Worm (Caenorhabditis elegans) whole organism, dauer: ENCODE measurements around the gene C05E11.7.

ENCODE experiments used
- unc-62 ChIP-seq: sonication (generic microtip); optimal IDR thresholded peaks from 2 replicates; lab custom pipeline; 2017; ENCODE audit warnings: missing biosample characterization, missing genetic modification reagents, missing genetic modification characterization

C05E11.7 gene

DNA sequence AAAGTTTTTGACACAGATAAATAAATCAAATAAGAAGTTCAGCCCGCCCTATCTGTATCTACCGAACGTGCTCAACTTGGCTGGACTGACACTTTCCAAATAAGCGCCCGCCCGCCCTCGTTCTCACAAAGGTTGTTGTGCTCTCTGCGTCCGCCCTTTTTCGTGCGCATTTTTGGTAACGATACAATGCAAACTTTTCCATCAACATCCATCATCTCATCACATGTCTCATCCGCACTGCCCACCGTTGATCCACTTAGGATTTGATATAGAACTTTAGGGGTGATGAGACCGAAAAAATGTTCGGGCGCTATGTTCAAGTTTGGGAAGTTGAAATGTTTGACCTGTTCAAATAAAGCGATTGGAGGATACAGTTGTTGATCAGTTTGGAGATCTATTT, at the start of gene C05E11.7:
C05E11.7 (minus strand) TSS at position 101 of the 400 bp plus-strand sequence.
- TF ChIP-seq unc-62: no peak

DNA sequence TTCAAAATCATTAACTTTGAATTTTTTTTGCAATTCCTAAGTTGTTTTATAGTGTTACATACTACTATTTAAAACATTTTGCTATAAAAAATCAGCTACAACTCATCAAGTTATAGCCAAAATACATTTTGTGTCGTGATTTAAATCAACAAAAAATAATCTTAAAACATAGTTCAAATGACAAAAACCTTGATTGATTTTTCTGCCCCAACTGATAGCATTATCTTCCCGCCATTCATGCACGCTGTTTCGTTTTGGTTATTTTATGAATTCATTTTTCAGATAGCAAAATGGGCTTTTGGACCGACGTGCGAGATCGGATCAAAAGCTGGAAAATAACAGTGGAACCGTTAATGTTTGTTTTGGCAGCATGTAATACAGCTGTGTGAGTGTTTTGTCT, 46.6 kb upstream of the C05E11.7 start, which contains the start of gene slcr-46.1:
slcr-46.1 (plus strand) TSS at position 274 of the 400 bp plus-strand sequence.
- no peak for TF ChIP-seq unc-62

DNA sequence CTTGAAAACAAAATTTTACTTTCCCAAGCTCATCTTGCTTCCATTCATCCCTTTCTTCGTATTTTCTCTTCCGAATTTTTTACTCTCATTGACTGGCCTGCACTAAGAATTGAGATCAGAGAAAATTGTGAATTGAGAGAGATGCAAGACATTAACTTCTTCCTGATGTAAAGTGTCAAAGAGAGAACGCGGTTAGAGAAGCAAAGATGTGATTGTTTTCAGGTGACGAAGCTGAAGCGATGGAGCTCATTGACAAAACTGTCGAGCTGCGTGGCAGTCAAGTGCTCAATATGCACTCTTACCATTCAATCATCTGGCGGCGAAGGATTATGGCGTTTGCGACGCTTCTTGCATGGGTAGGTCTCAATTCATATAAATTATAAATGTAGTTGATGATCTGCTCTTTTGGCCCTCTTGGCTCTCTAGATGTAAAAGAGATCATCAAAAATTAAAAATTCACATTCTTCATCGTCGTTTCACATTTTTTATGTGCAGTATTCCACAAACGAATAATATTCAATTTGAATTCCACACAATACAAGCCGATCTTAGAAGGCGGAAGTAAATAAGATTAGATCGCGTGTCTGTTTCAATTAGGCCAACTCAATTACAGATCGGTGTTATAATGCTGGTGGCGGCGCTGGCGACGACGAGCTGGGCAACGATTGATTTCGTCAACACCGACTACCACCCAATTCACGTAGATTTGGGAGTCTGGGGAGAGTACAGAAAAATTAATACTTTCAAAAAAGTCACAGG, 43.5 kb upstream of the C05E11.7 start:
- TF ChIP-seq unc-62: no peak

DNA sequence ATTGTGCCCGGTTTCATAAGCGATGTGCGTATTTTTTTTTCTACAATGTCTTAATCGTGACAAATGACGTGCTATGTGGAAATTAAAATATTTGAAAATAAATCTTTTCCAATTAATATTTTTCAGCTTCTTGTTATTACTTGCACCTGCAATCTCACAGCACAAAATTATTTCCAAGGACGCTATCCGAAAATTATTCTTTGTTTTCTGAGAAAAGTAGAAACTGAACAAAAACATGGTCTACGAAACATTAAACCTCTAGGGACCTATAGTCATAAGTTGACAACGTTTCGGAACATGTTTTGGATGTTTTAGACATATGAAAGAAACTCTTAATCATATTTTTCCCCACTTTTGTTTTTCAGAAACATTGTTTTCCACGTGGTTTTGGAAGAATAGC, 42.9 kb upstream of the C05E11.7 start:
- no peak for TF ChIP-seq unc-62

DNA sequence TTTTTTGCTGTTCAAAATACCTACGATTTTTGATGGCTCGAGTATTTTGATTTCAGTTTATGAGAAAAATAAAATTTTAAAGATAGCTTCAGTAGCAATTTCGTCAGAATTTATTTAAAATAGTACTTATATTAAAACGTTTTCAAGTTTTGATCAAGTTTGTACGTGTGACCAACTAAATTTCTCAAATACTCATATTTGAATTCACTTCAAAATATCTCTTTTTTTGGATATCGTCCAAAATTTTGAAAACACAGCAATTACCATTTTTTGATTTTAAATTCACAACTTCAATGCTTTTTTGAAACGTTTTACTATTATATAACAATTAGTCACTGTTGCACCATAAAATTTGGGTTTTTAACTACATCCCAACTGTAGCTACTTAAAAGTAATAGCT, 41.4 kb upstream of the C05E11.7 start:
- TF ChIP-seq unc-62: no peak

DNA sequence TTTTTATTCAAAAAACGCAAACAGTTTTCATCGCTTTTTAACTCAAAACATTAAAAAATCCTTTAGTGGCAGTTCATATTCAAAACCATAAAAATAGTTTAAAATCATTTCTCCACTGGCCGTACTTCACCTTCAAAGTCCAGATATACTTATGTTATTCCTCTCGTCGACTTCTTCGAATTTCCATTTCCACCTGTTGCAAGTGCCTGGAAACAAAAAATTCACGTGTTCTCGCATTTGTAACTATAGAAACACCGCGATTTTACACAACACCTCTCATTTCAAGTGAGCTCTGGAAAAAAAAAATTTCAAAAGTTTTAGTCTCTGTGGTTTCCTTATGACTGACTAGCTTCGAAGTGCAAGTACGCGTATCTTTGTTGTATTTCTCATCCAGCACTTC, 39.6 kb upstream of the C05E11.7 start:
- TF ChIP-seq unc-62: no peak

DNA sequence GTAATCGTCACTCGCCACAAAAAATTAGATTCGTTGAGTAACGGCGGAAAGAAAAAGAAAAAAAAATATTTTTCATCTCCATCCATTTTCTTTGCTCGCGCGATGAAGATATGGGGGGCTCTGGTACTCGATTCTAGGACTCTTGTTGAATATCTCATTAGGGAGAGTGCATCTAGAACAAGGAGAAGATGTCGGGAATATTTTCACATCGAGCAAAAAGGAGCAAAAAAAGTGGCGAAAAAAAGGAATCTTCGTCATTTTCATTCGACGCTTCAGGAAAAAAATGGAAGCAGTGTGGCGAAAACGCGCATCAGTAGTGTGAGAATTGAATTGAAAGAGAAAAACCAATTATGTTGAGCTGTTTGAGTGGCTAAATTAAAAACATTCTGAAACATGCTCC, 38.2 kb upstream of the C05E11.7 start:
- no peak for TF ChIP-seq unc-62

DNA sequence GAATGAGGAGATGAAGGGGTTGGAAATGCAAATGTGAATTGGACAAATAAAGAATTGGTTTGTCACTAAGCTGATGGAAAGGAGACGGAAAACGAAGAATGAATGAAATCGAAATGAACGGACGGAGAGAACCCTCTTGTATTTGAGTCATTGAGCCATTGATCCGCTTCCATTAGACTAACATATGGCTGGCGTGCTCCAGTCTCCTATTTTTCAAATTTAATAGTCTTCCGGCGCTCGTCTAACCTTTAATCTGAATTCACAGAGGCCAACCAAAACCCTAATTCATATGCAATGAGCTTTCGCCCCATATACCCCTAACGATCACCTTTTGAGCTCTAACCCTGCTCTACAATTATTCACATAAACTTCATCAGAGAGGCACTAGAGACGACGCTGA, 36.5 kb upstream of the C05E11.7 start, which contains the start of gene C46C11.3:
C46C11.3 (plus strand) TSS at position 301 of the 400 bp plus-strand sequence.
- no peak for TF ChIP-seq unc-62

DNA sequence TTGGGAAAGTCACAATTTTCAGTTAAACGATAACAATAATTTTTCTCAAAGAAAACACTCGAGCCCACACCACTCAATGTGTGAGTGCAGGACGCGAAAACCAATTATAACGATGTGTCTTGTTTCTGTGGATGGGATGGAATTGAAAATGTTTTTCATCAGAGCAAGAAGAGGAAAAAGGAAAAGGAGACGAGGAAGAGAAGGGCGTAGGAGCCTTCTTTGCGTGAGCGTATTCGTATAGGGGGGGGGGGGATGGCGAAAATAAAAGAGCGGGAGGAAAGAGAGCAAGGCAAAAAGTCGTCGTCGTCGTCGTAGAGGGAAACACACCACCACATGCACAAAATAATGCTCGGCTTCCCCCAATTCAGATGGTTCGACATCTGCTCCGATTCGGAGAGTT, 34.5 kb upstream of the C05E11.7 start:
- no peak for TF ChIP-seq unc-62

DNA sequence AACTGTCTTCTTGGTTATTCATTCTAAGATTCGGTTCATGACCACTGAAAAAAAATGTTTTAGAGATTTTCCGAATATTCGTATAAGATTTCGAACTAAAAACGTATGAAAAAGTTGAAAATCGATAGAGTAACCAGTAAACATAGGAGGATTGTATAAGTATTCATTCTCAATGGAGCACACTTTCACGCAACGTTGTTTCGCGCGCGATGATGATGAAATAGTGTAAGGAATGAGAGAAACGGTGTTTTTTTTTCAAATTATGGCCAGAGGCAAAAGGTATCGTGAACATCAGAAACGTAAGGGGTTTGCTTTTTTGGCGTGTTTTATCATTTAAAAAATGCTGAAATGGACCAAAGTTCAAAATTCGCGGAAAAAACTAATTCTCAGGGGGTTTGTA, 34.1 kb upstream of the C05E11.7 start, which contains the start of gene pqn-65:
pqn-65 (minus strand) TSS at position 54 of the 400 bp plus-strand sequence.
- no peak for TF ChIP-seq unc-62

DNA sequence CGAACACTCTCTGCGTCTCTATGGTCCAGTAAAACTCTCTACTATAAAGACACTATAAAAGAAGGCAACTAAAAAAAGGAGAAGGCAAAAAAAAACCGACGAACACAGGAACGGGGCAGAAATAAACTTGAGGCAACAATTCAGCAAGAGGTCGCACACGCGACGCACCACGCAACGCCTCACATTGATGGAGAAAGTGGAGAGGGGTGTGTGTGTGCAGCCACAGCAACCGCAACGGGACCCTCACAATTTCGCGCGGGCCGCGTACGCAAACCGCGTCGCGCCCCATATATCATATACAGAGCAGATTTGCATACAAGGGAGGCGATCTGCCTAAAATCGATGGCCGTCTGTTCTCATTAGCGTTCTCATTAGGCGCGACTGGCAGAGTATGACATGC, 31.4 kb upstream of the C05E11.7 start:
- no peak for TF ChIP-seq unc-62

DNA sequence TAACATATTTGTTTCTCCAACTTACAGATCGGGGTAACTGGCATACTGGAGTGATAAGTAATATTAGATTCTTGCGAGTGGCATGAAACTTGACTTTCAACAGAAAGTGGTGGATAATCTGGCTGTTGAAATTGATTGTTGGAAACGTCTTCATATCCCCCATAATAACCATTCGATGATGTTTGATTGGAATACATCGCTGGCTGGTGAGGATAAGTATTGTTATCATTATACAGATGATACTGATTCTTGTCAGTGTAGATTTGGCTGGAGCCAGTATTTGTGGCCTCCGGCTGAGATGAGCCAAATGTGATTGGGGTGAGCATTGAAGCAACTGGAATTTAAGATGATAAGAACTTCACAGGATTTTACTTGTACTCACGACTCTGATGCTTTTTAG, 29.6 kb upstream of the C05E11.7 start:
- no peak for TF ChIP-seq unc-62

DNA sequence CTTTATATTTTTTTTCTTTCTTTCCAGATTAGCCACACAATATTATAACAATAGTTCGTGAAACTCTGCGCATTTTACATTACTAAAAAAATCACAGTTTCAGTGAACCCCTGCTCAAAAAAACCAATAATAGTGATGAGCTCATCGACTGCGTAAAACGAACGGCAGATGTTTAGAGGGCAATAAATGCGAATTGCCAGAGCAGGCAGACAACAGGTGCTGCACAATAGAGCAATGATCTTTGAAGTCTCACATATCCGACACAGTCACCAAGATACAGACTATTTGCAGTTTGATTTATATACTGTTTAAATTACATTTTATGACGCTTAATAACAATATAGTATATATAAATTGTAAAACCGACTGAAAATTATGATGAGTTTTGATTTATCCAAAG, 24.2 kb upstream of the C05E11.7 start:
- no peak for TF ChIP-seq unc-62

DNA sequence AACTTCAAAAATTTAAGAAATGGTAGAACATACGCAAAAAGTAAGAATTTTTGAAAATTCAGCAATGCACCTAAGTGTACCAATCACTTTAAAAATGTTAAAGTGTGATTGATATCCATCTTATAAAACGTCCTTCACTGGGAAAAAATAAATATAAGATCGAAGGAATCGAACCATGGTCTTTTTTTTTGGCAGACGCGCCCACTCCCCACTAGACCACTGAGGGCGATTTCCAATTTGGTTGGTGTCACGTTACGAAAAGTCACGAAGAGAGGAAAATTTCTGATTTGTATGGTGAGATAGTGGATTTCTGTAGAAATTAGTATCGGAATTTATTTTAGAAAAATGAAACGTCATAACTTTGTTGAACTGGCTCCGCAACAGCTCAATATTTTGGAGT, 21.8 kb upstream of the C05E11.7 start:
- TF ChIP-seq unc-62: no peak

DNA sequence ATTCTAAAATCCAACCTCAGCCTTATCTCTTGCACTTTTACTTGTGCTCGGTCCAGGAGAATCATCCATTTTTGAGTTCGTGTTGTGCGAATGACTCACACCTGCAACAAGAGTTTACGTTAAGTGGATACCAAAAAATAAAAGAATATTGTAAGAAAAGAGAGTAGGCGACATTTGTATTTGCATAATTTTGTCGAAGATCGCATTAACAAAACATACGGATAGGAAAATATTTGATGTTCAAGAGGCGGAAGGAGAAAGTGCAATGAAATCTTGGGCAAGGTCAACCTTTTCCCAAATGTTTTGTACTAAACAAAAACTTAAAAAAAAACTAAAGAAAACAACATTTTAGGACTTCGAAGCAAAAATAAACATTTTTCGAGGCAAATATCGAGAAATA, 20.3 kb upstream of the C05E11.7 start, which contains the start of gene spat-3:
spat-3 (minus strand) TSS at position 101 of the 400 bp plus-strand sequence.
- TF ChIP-seq unc-62: no peak

DNA sequence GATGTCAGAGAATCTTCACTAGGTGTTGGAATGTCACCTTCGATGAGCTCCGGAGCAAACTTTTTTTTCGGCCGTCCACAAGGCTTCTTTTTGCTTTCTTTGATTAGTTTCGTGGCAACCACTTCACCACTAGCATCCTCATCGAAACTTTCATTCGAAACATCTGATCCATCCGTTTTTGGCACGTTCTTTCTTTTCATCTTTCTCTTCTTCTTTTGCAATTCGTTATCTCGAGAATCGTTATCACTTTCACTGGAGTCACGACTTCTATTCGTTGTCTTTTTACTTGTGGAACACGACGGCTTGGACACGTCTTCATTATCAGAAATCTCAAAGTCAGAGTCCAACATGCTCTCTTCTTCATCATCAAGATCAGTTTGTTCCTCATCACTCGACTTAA, 18.7 kb upstream of the C05E11.7 start:
- no peak for TF ChIP-seq unc-62

DNA sequence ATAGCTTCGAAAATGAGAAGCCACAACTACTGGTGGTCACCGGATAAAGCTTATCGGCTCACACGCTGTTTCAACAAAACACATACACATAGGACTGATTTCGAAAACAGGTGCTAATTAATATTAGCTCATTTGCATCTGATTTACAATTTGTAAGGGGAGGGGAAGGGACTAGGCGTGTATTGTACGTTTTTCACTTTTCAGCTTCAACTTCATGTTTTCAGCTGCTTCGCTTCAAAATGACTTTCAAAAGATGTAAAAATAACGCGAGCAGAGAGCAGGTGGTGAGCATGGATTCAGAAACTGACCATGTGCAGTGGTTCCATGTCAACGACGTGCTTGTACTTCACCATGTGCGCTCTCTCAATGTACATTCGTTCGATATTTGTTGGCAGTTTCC, 15.5 kb upstream of the C05E11.7 start:
- TF ChIP-seq unc-62: no peak

DNA sequence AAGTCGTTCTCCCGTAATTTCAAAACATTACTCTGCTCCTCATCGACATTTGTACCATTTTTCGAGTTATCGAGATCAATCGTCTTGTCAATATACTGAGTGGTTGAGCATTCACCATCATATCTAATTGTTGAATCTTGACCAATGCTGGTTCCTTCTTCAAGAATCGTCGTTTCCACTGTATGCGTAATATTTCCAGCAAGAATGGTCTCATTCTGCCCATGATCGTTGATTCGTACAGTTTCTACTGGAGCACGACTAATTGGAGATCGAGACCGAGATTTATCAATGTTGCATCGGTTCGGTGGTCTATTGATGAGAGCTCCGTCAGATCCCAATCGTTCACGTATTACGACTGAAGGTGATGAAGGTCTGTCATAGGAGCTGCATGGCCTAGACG, 14.0 kb upstream of the C05E11.7 start:
- TF ChIP-seq unc-62: no peak

DNA sequence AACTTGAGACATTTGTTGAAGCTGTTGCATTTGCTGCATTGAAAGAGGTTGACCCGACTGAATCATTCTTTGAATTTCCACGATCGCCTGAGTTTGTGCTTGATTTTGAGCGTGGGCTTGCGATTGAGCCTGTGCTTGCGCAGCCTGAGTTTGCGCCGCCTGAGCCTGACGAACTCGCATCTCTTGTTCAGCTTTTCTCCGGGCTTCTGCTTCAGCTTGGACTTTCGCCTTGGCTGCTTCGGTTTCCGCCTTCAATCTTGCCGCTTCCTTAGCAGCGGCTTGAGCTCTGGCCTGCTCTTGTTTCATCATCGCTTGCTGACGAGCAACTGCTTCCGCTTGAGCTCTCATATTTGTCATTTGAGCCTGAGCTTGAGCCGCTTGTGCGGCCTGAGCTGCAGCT, 11.9 kb upstream of the C05E11.7 start:
- TF ChIP-seq unc-62: no peak
